Fruit fly (Drosophila melanogaster): ENCODE data around the gene CG32281.

DNA sequence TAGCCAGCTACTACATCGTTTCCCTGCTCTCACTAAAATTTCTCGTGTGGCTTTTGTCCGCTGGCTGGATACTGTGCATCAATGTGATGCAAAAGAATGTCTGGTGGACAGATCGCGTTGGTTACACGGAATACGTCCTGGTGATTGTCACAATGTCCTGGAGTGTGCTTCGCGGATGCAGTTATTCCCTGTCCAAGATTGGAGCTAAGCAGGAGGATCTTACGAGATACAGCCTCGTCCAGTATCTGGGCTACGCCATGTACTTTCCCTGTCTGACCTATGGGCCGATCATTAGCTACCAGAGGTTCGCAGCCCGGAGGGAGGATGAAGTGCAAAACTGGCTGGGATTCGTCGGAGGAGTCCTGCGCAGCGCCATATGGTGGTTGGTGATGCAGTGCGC is 6.6 kb upstream of the CG32281 start:
- TF ChIP-seq CG7101 (tag; optimal IDR thresholded peaks at IDR 0.05) (no peak), Hr96 (GFP tag; optimal IDR thresholded peaks at IDR 0.05) (no peak), CG11617 (GFP tag; optimal IDR thresholded peaks at IDR 0.05) (no peak), kay (GFP tag; ENCODE audit: borderline replicate concordance) (no peak), ovo (GFP tag; optimal IDR thresholded peaks at IDR 0.05) (no peak)

All from whole organism, adult.